Worm (Caenorhabditis elegans): ENCODE measurements around the gene F44A2.3.
A peak's percentile ranks its signal among the peaks of the same experiment; 100 is the strongest.

F44A2.3 gene

ce11 chrV:9343629-9344624 lies 38.7 kb downstream of the F44A2.3 start, which contains the start of gene tos-1 (continued):
- TF ChIP-seq tra-1 (GFP tag; IDR thresholded peaks at IDR 0.05) = peak; percentile 98
- TF ChIP-seq ceh-44 (GFP tag; IDR thresholded peaks at IDR 0.05) = no peak
- TF ChIP-seq set-16 (GFP tag; IDR thresholded peaks at IDR 0.05) = peak; percentile 77; the same call in 1 of the 2 replicates
- TF ChIP-seq ces-1 (GFP tag; optimal IDR thresholded peaks at IDR 0.05) = peak; percentile 85
- TF ChIP-seq nhr-102 (tag; optimal IDR thresholded peaks at IDR 0.05) = peak; percentile 97
- TF ChIP-seq php-3 (GFP tag; IDR thresholded peaks at IDR 0.05) = peak; percentile 94
- TF ChIP-seq zfp-2 (tag; optimal IDR thresholded peaks at IDR 0.05) = peak; percentile 88
- TF ChIP-seq snpc-4 (tag; optimal IDR thresholded peaks at IDR 0.05) = peak; percentile 33
- peak; percentile 100 for TF ChIP-seq hlh-30 (tag; optimal IDR thresholded peaks at IDR 0.05; ENCODE audit: insufficient read depth)
- TF ChIP-seq dve-1 (tag; optimal IDR thresholded peaks at IDR 0.05; ENCODE audit: insufficient read depth) = peak; percentile 95
- peak; percentile 19 for TF ChIP-seq pqm-1 (tag; optimal IDR thresholded peaks at IDR 0.05)
- TF ChIP-seq F26F4.8 (GFP tag; conservative IDR thresholded peaks at IDR 0.05) = no peak
- peak; percentile 94 for TF ChIP-seq pha-4 (GFP tag; IDR thresholded peaks at IDR 0.05)
- no peak for TF ChIP-seq pha-4 (tag; optimal IDR thresholded peaks at IDR 0.05)

- no peak for TF ChIP-seq fkh-10 (GFP tag; optimal IDR thresholded peaks at IDR 0.05)
- TF ChIP-seq T20F7.1 (GFP tag; optimal IDR thresholded peaks at IDR 0.05) = peak; percentile 97
- no peak for TF ChIP-seq nhr-102 (tag; optimal IDR thresholded peaks at IDR 0.05)
- no peak for TF ChIP-seq ztf-11 (tag; optimal IDR thresholded peaks at IDR 0.05)
- no peak for TF ChIP-seq mxl-3 (GFP tag; optimal IDR thresholded peaks at IDR 0.05)
- TF ChIP-seq egl-43 (GFP tag; IDR thresholded peaks at IDR 0.05) = no peak
- no peak for TF ChIP-seq madf-9 (GFP tag; conservative IDR thresholded peaks at IDR 0.05)
- TF ChIP-seq daf-16 (GFP tag; optimal IDR thresholded peaks at IDR 0.05) = no peak
- peak; percentile 37 for TF ChIP-seq daf-16 (tag; optimal IDR thresholded peaks at IDR 0.05)
- TF ChIP-seq lin-29 (GFP tag; IDR thresholded peaks at IDR 0.05) = no peak
- no peak for TF ChIP-seq jun-1 (tag; optimal IDR thresholded peaks at IDR 0.05)
- no peak for TF ChIP-seq lim-7 (GFP tag; IDR thresholded peaks at IDR 0.05)
- TF ChIP-seq dmd-8 (GFP tag; IDR thresholded peaks at IDR 0.05) = no peak
- TF ChIP-seq nhr-48 (tag; optimal IDR thresholded peaks at IDR 0.05) = no peak
- no peak for TF ChIP-seq F44E2.7 (GFP tag; IDR thresholded peaks at IDR 0.05)
- no peak for TF ChIP-seq ceh-32 (tag; optimal IDR thresholded peaks at IDR 0.05; ENCODE audit: poor library complexity)
- no peak for TF ChIP-seq pha-4 (GFP tag; IDR thresholded peaks at IDR 0.05)
- no peak for TF ChIP-seq pha-4 (tag; optimal IDR thresholded peaks at IDR 0.05)
- TF ChIP-seq arid-1 (GFP tag; conservative IDR thresholded peaks at IDR 0.05) = no peak
- no peak for TF ChIP-seq lin-39 (tag; optimal IDR thresholded peaks at IDR 0.05)
- TF ChIP-seq nhr-10 (tag; optimal IDR thresholded peaks at IDR 0.05) = no peak
- TF ChIP-seq mdl-1 (tag; optimal IDR thresholded peaks at IDR 0.05) = no peak
- TF ChIP-seq R02D3.7 (tag; optimal IDR thresholded peaks at IDR 0.05) = peak; percentile 83
- no peak for TF ChIP-seq nhr-25 (tag; optimal IDR thresholded peaks at IDR 0.05; ENCODE audit: borderline replicate concordance, insufficient read depth)
- TF ChIP-seq ztf-7 (tag; optimal IDR thresholded peaks at IDR 0.05) = no peak
- TF ChIP-seq egl-27 (tag; optimal IDR thresholded peaks at IDR 0.05) = no peak
- no peak for TF ChIP-seq zip-11 (GFP tag; IDR thresholded peaks at IDR 0.05)
- no peak for TF ChIP-seq skn-1 (tag; optimal IDR thresholded peaks at IDR 0.05)
- no peak for TF ChIP-seq attf-4 (tag; optimal IDR thresholded peaks at IDR 0.05)
- TF ChIP-seq mes-2 (tag; optimal IDR thresholded peaks at IDR 0.05; ENCODE audit: poor library complexity, severe bottlenecking) = no peak
- no peak for TF ChIP-seq ces-1 (GFP tag; optimal IDR thresholded peaks at IDR 0.05)
- no peak for TF ChIP-seq mdt-29 (GFP tag; IDR thresholded peaks at IDR 0.05)
- TF ChIP-seq snpc-4 (tag; optimal IDR thresholded peaks at IDR 0.05) = no peak
- no peak for TF ChIP-seq saeg-2 (GFP tag; IDR thresholded peaks at IDR 0.05)
- no peak for TF ChIP-seq fos-1 (tag; optimal IDR thresholded peaks at IDR 0.05)
- no peak for TF ChIP-seq tag-97 (GFP tag; IDR thresholded peaks at IDR 0.05)
- no peak for TF ChIP-seq tra-1 (GFP tag; IDR thresholded peaks at IDR 0.05)
- no peak for TF ChIP-seq zip-2 (tag; optimal IDR thresholded peaks at IDR 0.05)
- TF ChIP-seq hlh-30 (tag; optimal IDR thresholded peaks at IDR 0.05; ENCODE audit: insufficient read depth) = peak; percentile 60
- peak; percentile 69 for TF ChIP-seq ceh-28 (tag; optimal IDR thresholded peaks at IDR 0.05)
Measured at ce11 chrV:9346804-9347203, 41.6 kb downstream of the F44A2.3 start, which contains the start of the genes K07B1.7 and try-5. K07B1.7 (minus strand) TSS chrV:9346962. try-5 (plus strand) TSS chrV:9347044.
